Worm (Caenorhabditis elegans) whole organism, young adult: ENCODE data around the gene fbxa-208.
"Not testable (repeated sequence)": the region's sequence is repeated elsewhere in the genome, so short reads cannot be mapped to it uniquely, and the experiment has no call there.

ENCODE experiments used
- D2030.7 ChIP-seq: fragments of 200-800 bp; sonication (Bioruptor generic); IDR thresholded peaks from 2 replicates; pipeline ENCODE4 v1.3.6; 2022; ENCODE audit warnings: missing genetic modification reagents, missing genetic modification characterization, missing compliant biosample characterization
- F33H1.4 ChIP-seq: fragments of 200-800 bp; sonication (Bioruptor generic); IDR thresholded peaks from 2 replicates; pipeline ENCODE4 v1.3.6; 2022; ENCODE audit warnings: missing genetic modification reagents, missing genetic modification characterization, missing compliant biosample characterization
- F37B4.10 ChIP-seq: fragments of 200-800 bp; sonication (Bioruptor generic); IDR thresholded peaks from 2 replicates; pipeline ENCODE4 v1.3.6; 2022; ENCODE audit warnings: missing genetic modification characterization, missing compliant biosample characterization
- F52B5.7 ChIP-seq: sonication (generic microtip); optimal IDR thresholded peaks from 2 replicates; lab custom pipeline; 2016; ENCODE audit warnings: mild to moderate bottlenecking, missing genetic modification characterization, missing compliant biosample characterization
- F57A8.1 ChIP-seq: fragments of 200-800 bp; sonication (Bioruptor generic); optimal IDR thresholded peaks from 2 replicates; lab custom pipeline; 2018; ENCODE audit warnings: mild to moderate bottlenecking, missing genetic modification characterization, moderate library complexity, missing compliant biosample characterization
- Y53F4B.3 ChIP-seq: fragments of 200-800 bp; sonication (Bioruptor generic); IDR thresholded peaks from 2 replicates; pipeline ENCODE4 v1.3.6; 2022; ENCODE audit warnings: missing genetic modification reagents, missing genetic modification characterization, missing compliant biosample characterization
- ZK185.1 ChIP-seq: sonication (generic microtip); optimal IDR thresholded peaks from 2 replicates; lab custom pipeline; 2016; ENCODE audit warnings: mild to moderate bottlenecking, missing genetic modification characterization, missing compliant biosample characterization; ENCODE audit not compliant: poor library complexity, severe bottlenecking
- atf-7 ChIP-seq: sonication (generic microtip); optimal IDR thresholded peaks from 2 replicates; lab custom pipeline; 2017; ENCODE audit warnings: mild to moderate bottlenecking, missing genetic modification characterization, missing compliant biosample characterization
- cebp-1 ChIP-seq, 2 experiments: fragments of 200-800 bp in 1 of 2; sonication (Bioruptor generic) in 1 of 2; sonication (generic microtip) in 1 of 2; IDR thresholded peaks in 1 of 2; optimal IDR thresholded peaks in 1 of 2; 2 replicates each; pipeline versions ENCODE4 v1.3.6 to Lab custom; 2017 to 2022; ENCODE audit warnings: missing compliant biosample characterization in 2 of 2, missing genetic modification characterization in 2 of 2, mild to moderate bottlenecking in 1 of 2, missing genetic modification reagents in 1 of 2, moderate library complexity in 1 of 2
- ceh-91 ChIP-seq: fragments of 200-800 bp; sonication (Bioruptor generic); IDR thresholded peaks from 2 replicates; pipeline ENCODE4 v1.3.6; 2022; ENCODE audit warnings: missing genetic modification reagents, missing genetic modification characterization, missing compliant biosample characterization
- egrh-3 ChIP-seq: fragments of 200-800 bp; sonication (Bioruptor generic); IDR thresholded peaks from 2 replicates; pipeline ENCODE4 v1.3.6; 2022; ENCODE audit warnings: missing genetic modification reagents, missing genetic modification characterization, missing compliant biosample characterization
- fkh-3 ChIP-seq: sonication (generic microtip); optimal IDR thresholded peaks from 2 replicates; lab custom pipeline; 2016; ENCODE audit warnings: mild to moderate bottlenecking, missing genetic modification characterization, missing compliant biosample characterization
- hmg-1.2 ChIP-seq: fragments of 200-800 bp; sonication (Bioruptor generic); IDR thresholded peaks from 2 replicates; pipeline ENCODE4 v1.3.6; 2022; ENCODE audit warnings: missing genetic modification reagents, missing genetic modification characterization, missing compliant biosample characterization
- lag-1 ChIP-seq: fragments of 200-800 bp; sonication (Bioruptor generic); IDR thresholded peaks from 2 replicates; pipeline ENCODE4 v1.3.6; 2022; ENCODE audit warnings: missing genetic modification reagents, missing genetic modification characterization, missing compliant biosample characterization
- madf-6 ChIP-seq: fragments of 200-800 bp; sonication (Bioruptor generic); IDR thresholded peaks from 2 replicates; pipeline ENCODE4 v1.3.6; 2022; ENCODE audit warnings: missing genetic modification reagents, missing genetic modification characterization, missing compliant biosample characterization
- madf-8 ChIP-seq: fragments of 200-800 bp; sonication (Bioruptor generic); conservative IDR thresholded peaks from 2 replicates; pipeline ENCODE4 v1.3.6; 2022; ENCODE audit warnings: missing genetic modification reagents, missing genetic modification characterization, missing compliant biosample characterization
- nhr-120 ChIP-seq: fragments of 200-800 bp; sonication (Bioruptor generic); IDR thresholded peaks from 2 replicates; pipeline ENCODE4 v1.3.6; 2022; ENCODE audit warnings: missing genetic modification characterization, missing compliant biosample characterization
- nhr-80 ChIP-seq: sonication (generic microtip); optimal IDR thresholded peaks from 2 replicates; lab custom pipeline; 2016; ENCODE audit warnings: missing genetic modification characterization, missing compliant biosample characterization
- tbp1 ChIP-seq: fragments of 200-800 bp; sonication (Bioruptor generic); optimal IDR thresholded peaks from 2 replicates; lab custom pipeline; 2018; ENCODE audit warnings: mild to moderate bottlenecking, missing genetic modification characterization, missing compliant biosample characterization
- tbx-9 ChIP-seq: sonication (generic microtip); optimal IDR thresholded peaks from 2 replicates; lab custom pipeline; 2016; ENCODE audit warnings: borderline replicate concordance, missing genetic modification characterization, inconsistent platforms, missing compliant biosample characterization
- unc-130 ChIP-seq: sonication (generic microtip); optimal IDR thresholded peaks from 2 replicates; lab custom pipeline; 2016; ENCODE audit warnings: missing genetic modification reagents, missing genetic modification characterization, missing compliant biosample characterization
- zim-3 ChIP-seq: sonication (generic microtip); optimal IDR thresholded peaks from 2 replicates; lab custom pipeline; 2017; ENCODE audit warnings: mild to moderate bottlenecking, missing genetic modification characterization, moderate library complexity, missing compliant biosample characterization
- ztf-28 ChIP-seq: fragments of 200-800 bp; sonication (Bioruptor generic); IDR thresholded peaks from 2 replicates; pipeline ENCODE4 v1.3.6; 2022; ENCODE audit warnings: missing genetic modification reagents, missing genetic modification characterization, missing compliant biosample characterization

The fbxa-208 gene

ce11 chrIII:1252412-1253207 is 4.0 kb upstream of the fbxa-208 start:
- TF ChIP-seq ztf-28 (GFP tag; lab: Robert Waterston, UW) (peak; percentile 67; the same call in 1 of the 2 replicates), Y53F4B.3 (GFP tag; lab: Robert Waterston, UW) (peak; percentile 99; the same call in 1 of the 2 replicates), ceh-91 (peak; percentile 81), egrh-3 (GFP tag; lab: Robert Waterston, UW) (peak; percentile 100), hmg-1.2 (peak; percentile 3; the same call in 1 of the 2 replicates)

ce11 chrIII:1258358-1258757 is 1.7 kb downstream of the fbxa-208 start, which contains the start of gene fbxa-78:
Gene fbxa-78 (minus strand): TSS chrIII:1258458.
- not testable (repeated sequence) for TF ChIP-seq ZK185.1 (tag; lab: Kevin White, UChicago); atf-7 (tag; lab: Kevin White, UChicago); nhr-120 (GFP tag; lab: Robert Waterston, UW)

- TF ChIP-seq egrh-3 (GFP tag; lab: Robert Waterston, UW), result peak; percentile 98
Observed at ce11 chrIII:1260304-1260703, 3.7 kb downstream of the fbxa-208 start.

ce11 chrIII:1261198-1261597 is 4.6 kb downstream of the fbxa-208 start:
- TF ChIP-seq Y53F4B.3 (GFP tag; lab: Robert Waterston, UW) (peak; percentile 93; the same call in 1 of the 2 replicates), egrh-3 (GFP tag; lab: Robert Waterston, UW) (peak; percentile 20), ceh-91 (peak; percentile 9; the same call in 1 of the 2 replicates)

ce11 chrIII:1263692-1264091 is 7.1 kb downstream of the fbxa-208 start, which contains the start of gene srz-9:
Gene srz-9 (plus strand): TSS chrIII:1263992.
- TF ChIP-seq F57A8.1; tbp1 (GFP tag; lab: Kevin White, UChicago); madf-8 (GFP tag; lab: Robert Waterston, UW): not testable (repeated sequence)

- not testable (repeated sequence) for TF ChIP-seq D2030.7 (GFP tag; lab: Robert Waterston, UW); F33H1.4; unc-130 (GFP tag; lab: Kevin White, UChicago)
Observed at ce11 chrIII:1266799-1267198, 10.2 kb downstream of the fbxa-208 start, which contains the start of gene fbxa-151. Gene fbxa-151 (minus strand): TSS chrIII:1266899.

- no peak for TF ChIP-seq madf-6 (GFP tag; lab: Robert Waterston, UW)
- no peak for TF ChIP-seq F52B5.7 (tag; lab: Kevin White, UChicago)
- no peak for TF ChIP-seq zim-3 (tag; lab: Kevin White, UChicago)
- peak; percentile 36 for TF ChIP-seq nhr-80
- no peak for TF ChIP-seq tbx-9 (tag; lab: Kevin White, UChicago)
- TF ChIP-seq fkh-3 (tag; lab: Kevin White, UChicago), result no peak
- no peak for TF ChIP-seq lag-1 (GFP tag; lab: Robert Waterston, UW)
Observed at ce11 chrIII:1269156-1269555, 12.5 kb downstream of the fbxa-208 start, which contains the start of gene fbxa-32. Gene fbxa-32 (minus strand): TSS chrIII:1269256.

DNA sequence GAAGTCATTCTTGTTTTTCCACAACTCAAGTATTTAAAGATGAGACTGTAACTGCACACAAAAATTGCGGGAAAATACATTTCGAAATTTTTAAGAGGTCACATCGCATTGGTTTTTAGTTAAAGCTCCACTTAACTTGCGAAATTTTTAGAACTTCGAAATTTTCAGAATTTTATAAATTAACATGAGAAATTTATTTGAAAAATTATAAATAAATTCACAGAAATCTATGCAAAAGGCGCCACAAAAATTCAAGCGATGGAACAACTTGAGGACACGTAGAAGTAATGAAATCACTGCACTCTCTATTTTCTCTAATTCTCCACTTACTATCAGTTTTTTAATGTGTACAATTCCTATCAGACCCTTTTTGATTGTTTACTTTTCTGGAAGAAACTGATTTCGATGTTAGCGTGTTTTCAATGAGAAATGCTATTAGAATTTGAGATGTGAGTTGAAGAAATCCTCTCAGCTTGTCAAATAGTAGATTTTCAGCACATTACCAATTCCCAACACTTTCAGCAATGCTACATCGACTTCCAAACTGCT is 14.8 kb downstream of the fbxa-208 start, which contains the start of gene fbxa-31:
Gene fbxa-31, minus strand, starts transcription at position 51 of the 549 bp plus-strand sequence.
- no peak for TF ChIP-seq cebp-1 (GFP tag; IDR thresholded peaks at IDR 0.05; lab: Robert Waterston, UW)
- peak; percentile 23 for TF ChIP-seq cebp-1 (tag; optimal IDR thresholded peaks at IDR 0.05; lab: Kevin White, UChicago)
- TF ChIP-seq nhr-80, result peak; percentile 45
- TF ChIP-seq F37B4.10, result no peak
